Worm (Caenorhabditis elegans): ENCODE results near the gene Y65A5A.2.
A peak's percentile ranks its signal among the peaks of the same experiment; 100 is the strongest.

Gene Y65A5A.2

ce11 chrIV:16388856-16389461 is 22.9 kb upstream of the Y65A5A.2 start (continued):
- TF ChIP-seq lin-13 (GFP tag; optimal IDR thresholded peaks at IDR 0.05) (peak; percentile 37), nhr-77 (tag; optimal IDR thresholded peaks at IDR 0.05) (peak; percentile 57), mep-1 (tag; optimal IDR thresholded peaks at IDR 0.05) (peak; percentile 60), nhr-85 (tag) (peak; percentile 81), pax-3 (tag; optimal IDR thresholded peaks at IDR 0.05) (peak; percentile 58), lin-15B (tag; optimal IDR thresholded peaks at IDR 0.05) (peak; percentile 34), snu-23 (GFP tag; optimal IDR thresholded peaks at IDR 0.05) (peak; percentile 77), pag-3 (tag; optimal IDR thresholded peaks at IDR 0.05; ENCODE audit: borderline replicate concordance, insufficient read depth) (no peak), dpl-1 (GFP tag; optimal IDR thresholded peaks at IDR 0.05) (peak; percentile 1 to 41 (median 19)), nhr-71 (tag; optimal IDR thresholded peaks at IDR 0.05) (peak; percentile 79), rnt-1 (tag; optimal IDR thresholded peaks at IDR 0.05) (peak; percentile 76), hpl-2 (GFP tag; optimal IDR thresholded peaks at IDR 0.05) (no peak), tbx-2 (tag; optimal IDR thresholded peaks at IDR 0.05) (peak; percentile 45), swsn-7 (tag; optimal IDR thresholded peaks at IDR 0.05) (peak; percentile 52), snpc-4 (tag; optimal IDR thresholded peaks at IDR 0.05) (no peak), egl-13 (tag; optimal IDR thresholded peaks at IDR 0.05) (peak; percentile 45), lsy-2 (tag; optimal IDR thresholded peaks at IDR 0.05) (peak; percentile 28 to 68), C04F5.9 (tag; optimal IDR thresholded peaks at IDR 0.05) (peak; percentile 19), nhr-19 (GFP tag; conservative IDR thresholded peaks at IDR 0.05) (peak; percentile 65)

DNA sequence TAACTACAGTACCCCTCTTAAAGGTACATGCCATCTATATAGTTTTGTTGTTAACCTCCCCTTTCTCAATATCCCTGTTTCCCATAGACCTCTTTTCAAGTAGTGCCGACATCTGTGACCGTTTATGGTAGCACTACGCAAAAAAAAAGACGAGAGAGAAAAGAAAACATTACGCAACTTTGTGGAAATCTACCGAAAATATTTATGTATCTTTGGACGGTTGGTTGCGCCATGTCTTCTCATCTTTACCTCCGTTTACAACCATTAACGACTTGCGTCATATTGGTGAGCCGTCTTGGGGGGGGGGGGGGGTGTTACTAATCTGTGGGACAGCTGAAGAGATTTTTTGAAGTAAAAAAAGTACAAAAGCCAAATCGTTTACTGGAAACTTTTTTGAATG is 20.4 kb upstream of the Y65A5A.2 start:
- TF ChIP-seq lin-14 (GFP tag; optimal IDR thresholded peaks at IDR 0.05) (no peak), hpl-2 (GFP tag; optimal IDR thresholded peaks at IDR 0.05) (no peak), blmp-1 (tag; optimal IDR thresholded peaks at IDR 0.05) (peak; percentile 6), pag-3 (tag; optimal IDR thresholded peaks at IDR 0.05; ENCODE audit: borderline replicate concordance, insufficient read depth) (no peak), efl-1 (optimal IDR thresholded peaks at IDR 0.05) (no peak), efl-1 (GFP tag; optimal IDR thresholded peaks at IDR 0.05 in 1 of 2) (no peak)

- no peak for TF ChIP-seq hlh-17 (GFP tag; optimal IDR thresholded peaks at IDR 0.05; ENCODE audit: borderline replicate concordance)
- TF ChIP-seq unc-30 (tag; optimal IDR thresholded peaks at IDR 0.05), result no peak
- TF ChIP-seq C34B4.2 (tag; optimal IDR thresholded peaks at IDR 0.05), result no peak
- no peak for TF ChIP-seq ces-1 (GFP tag; optimal IDR thresholded peaks at IDR 0.05)
These were observed 18.2 kb upstream of the Y65A5A.2 start, which contains the start of gene Y65A5A.24 for ce11 chrIV:16393668-16394067. TSS of gene Y65A5A.24 (plus strand) at chrIV:16393968.

- TF ChIP-seq aha-1 (tag; optimal IDR thresholded peaks at IDR 0.05) (no peak), mep-1 (tag; optimal IDR thresholded peaks at IDR 0.05) (peak; percentile 22), lin-14 (GFP tag; optimal IDR thresholded peaks at IDR 0.05) (peak; percentile 40), nhr-71 (tag; optimal IDR thresholded peaks at IDR 0.05) (peak; percentile 2), elt-3 (tag; optimal IDR thresholded peaks at IDR 0.05) (peak in 1 of 6 experiments; percentile 20), ceh-63 (GFP tag; optimal IDR thresholded peaks at IDR 0.05) (no peak), ama-1 (optimal IDR thresholded peaks at IDR 0.05) (no peak), jun-1 (tag; optimal IDR thresholded peaks at IDR 0.05) (no peak), nhr-85 (tag) (peak; percentile 84), rnt-1 (tag; optimal IDR thresholded peaks at IDR 0.05) (peak; percentile 34), snu-23 (GFP tag; optimal IDR thresholded peaks at IDR 0.05) (peak; percentile 39), sptf-1 (tag; optimal IDR thresholded peaks at IDR 0.05) (no peak), blmp-1 (tag; optimal IDR thresholded peaks at IDR 0.05) (peak; percentile 58), sox-4 (tag; optimal IDR thresholded peaks at IDR 0.05) (no peak)
These were observed 15.2 kb upstream of the Y65A5A.2 start for ce11 chrIV:16396651-16397050.

Data from whole organism, L1 larva.